Fruit fly (Drosophila melanogaster) S2 (cell line): ENCODE measurements around the gene CG11396.

Experiments used
- CG8478 ChIP-seq: fragments of >200 bp; optimal IDR thresholded peaks from 2 replicates; lab custom pipeline; 2018
- CTCF ChIP-seq, 2 experiments: fragments of >200 bp; optimal IDR thresholded peaks; 2 replicates each; lab custom pipeline; 2018

- no peak for TF ChIP-seq CTCF (optimal IDR thresholded peaks at IDR 0.05; lab: Kevin White, UChicago)
- TF ChIP-seq CG8478 (lab: Kevin White, UChicago): no peak
These were observed 40.5 kb downstream of the CG11396 start for dm6 chr3L:20747299-20747925.
